Worm (Caenorhabditis elegans): ENCODE results near the gene grl-21.

DNA sequence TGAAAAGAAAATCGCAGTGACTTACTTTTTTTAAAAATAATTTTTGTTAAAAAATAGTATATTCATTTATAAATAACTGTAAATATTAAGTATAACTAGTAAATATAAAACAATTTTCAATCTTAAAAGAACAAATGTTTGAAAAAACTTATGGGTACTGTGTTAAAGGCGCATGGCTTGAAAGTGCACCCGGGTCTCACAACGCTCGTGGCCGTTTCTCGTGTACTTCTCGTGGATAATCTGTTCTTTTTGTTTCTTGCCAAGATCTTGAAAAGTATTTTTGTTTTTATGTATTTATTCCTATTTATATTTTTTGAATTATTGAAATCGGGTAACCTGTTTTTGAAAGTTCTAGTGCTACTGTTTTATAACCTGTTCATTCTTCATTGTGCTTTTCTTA, 28.8 kb downstream of the grl-21 start:
- TF ChIP-seq tbx-2 (tag; optimal IDR thresholded peaks at IDR 0.05) (no peak), snpc-4 (tag; optimal IDR thresholded peaks at IDR 0.05) (no peak)

Measured in whole organism, L3 larva.